Worm (Caenorhabditis elegans): ENCODE measurements around the gene zhp-4.

The zhp-4 gene

ce11 chrV:19120743-19121642 is 19.4 kb upstream of the zhp-4 start:
- TF ChIP-seq dao-5 (tag; optimal IDR thresholded peaks at IDR 0.05) (no peak), W03F9.2 (tag; optimal IDR thresholded peaks at IDR 0.05) (no peak), him-1 (tag; optimal IDR thresholded peaks at IDR 0.05) (no peak)

- TF ChIP-seq him-1 (tag; optimal IDR thresholded peaks at IDR 0.05) (no peak), dao-5 (tag; optimal IDR thresholded peaks at IDR 0.05) (no peak), W03F9.2 (tag; optimal IDR thresholded peaks at IDR 0.05) (no peak)
These were observed 17.7 kb upstream of the zhp-4 start, which contains the start of gene Y39B6A.13 for ce11 chrV:19119260-19119659. Gene Y39B6A.13 (minus strand): TSS chrV:19119425.

ce11 chrV:19118312-19118711 is 16.7 kb upstream of the zhp-4 start, which contains the start of gene pro-3:
Gene pro-3 (minus strand): TSS chrV:19118412.
- no peak for TF ChIP-seq him-1 (tag; optimal IDR thresholded peaks at IDR 0.05)
- TF ChIP-seq W03F9.2 (tag; optimal IDR thresholded peaks at IDR 0.05), result no peak
- no peak for TF ChIP-seq dao-5 (tag; optimal IDR thresholded peaks at IDR 0.05)

ce11 chrV:19116872-19117372 is 15.3 kb upstream of the zhp-4 start:
- TF ChIP-seq dao-5 (tag; optimal IDR thresholded peaks at IDR 0.05) (no peak), W03F9.2 (tag; optimal IDR thresholded peaks at IDR 0.05) (no peak), him-1 (tag; optimal IDR thresholded peaks at IDR 0.05) (no peak)

- no peak for TF ChIP-seq dao-5 (tag; optimal IDR thresholded peaks at IDR 0.05)
- no peak for TF ChIP-seq him-1 (tag; optimal IDR thresholded peaks at IDR 0.05)
- no peak for TF ChIP-seq W03F9.2 (tag; optimal IDR thresholded peaks at IDR 0.05)
These were observed 5.5 kb upstream of the zhp-4 start for ce11 chrV:19107065-19107464.

ce11 chrV:19099504-19099903 is 2.1 kb downstream of the zhp-4 start:
- TF ChIP-seq W03F9.2 (tag; optimal IDR thresholded peaks at IDR 0.05) (no peak), dao-5 (tag; optimal IDR thresholded peaks at IDR 0.05) (no peak), him-1 (tag; optimal IDR thresholded peaks at IDR 0.05) (no peak)

- TF ChIP-seq him-1 (tag; optimal IDR thresholded peaks at IDR 0.05) (no peak), W03F9.2 (tag; optimal IDR thresholded peaks at IDR 0.05) (no peak), dao-5 (tag; optimal IDR thresholded peaks at IDR 0.05) (no peak)
These were observed 10.7 kb downstream of the zhp-4 start for ce11 chrV:19090885-19091284.

ce11 chrV:19087426-19087825 is 14.2 kb downstream of the zhp-4 start, which contains the start of gene nhr-145:
Gene nhr-145 (plus strand): TSS chrV:19087723.
- TF ChIP-seq him-1 (tag; optimal IDR thresholded peaks at IDR 0.05) (no peak), dao-5 (tag; optimal IDR thresholded peaks at IDR 0.05) (no peak), W03F9.2 (tag; optimal IDR thresholded peaks at IDR 0.05) (no peak)

ce11 chrV:19083789-19084188 is 17.8 kb downstream of the zhp-4 start:
- no peak for TF ChIP-seq dao-5 (tag; optimal IDR thresholded peaks at IDR 0.05)
- no peak for TF ChIP-seq him-1 (tag; optimal IDR thresholded peaks at IDR 0.05)
- no peak for TF ChIP-seq W03F9.2 (tag; optimal IDR thresholded peaks at IDR 0.05)

- no peak for TF ChIP-seq W03F9.2 (tag; optimal IDR thresholded peaks at IDR 0.05)
- TF ChIP-seq him-1 (tag; optimal IDR thresholded peaks at IDR 0.05), result no peak
- TF ChIP-seq dao-5 (tag; optimal IDR thresholded peaks at IDR 0.05), result no peak
These were observed 19.0 kb downstream of the zhp-4 start, which contains the start of gene nhr-95 for ce11 chrV:19082541-19082940. Gene nhr-95 (minus strand): TSS chrV:19082641.

ce11 chrV:19076835-19077234 is 24.8 kb downstream of the zhp-4 start:
- TF ChIP-seq dao-5 (tag; optimal IDR thresholded peaks at IDR 0.05) (no peak), him-1 (tag; optimal IDR thresholded peaks at IDR 0.05) (no peak), W03F9.2 (tag; optimal IDR thresholded peaks at IDR 0.05) (no peak)

- TF ChIP-seq W03F9.2 (tag; optimal IDR thresholded peaks at IDR 0.05) (no peak), dao-5 (tag; optimal IDR thresholded peaks at IDR 0.05) (no peak), him-1 (tag; optimal IDR thresholded peaks at IDR 0.05) (no peak)
These were observed 28.4 kb downstream of the zhp-4 start for ce11 chrV:19073169-19073568.

- TF ChIP-seq dao-5 (tag; optimal IDR thresholded peaks at IDR 0.05) (no peak), W03F9.2 (tag; optimal IDR thresholded peaks at IDR 0.05) (no peak), him-1 (tag; optimal IDR thresholded peaks at IDR 0.05) (no peak)
These were observed 32.7 kb downstream of the zhp-4 start for ce11 chrV:19068888-19069287.

- TF ChIP-seq dao-5 (tag; optimal IDR thresholded peaks at IDR 0.05) (no peak), W03F9.2 (tag; optimal IDR thresholded peaks at IDR 0.05) (no peak), him-1 (tag; optimal IDR thresholded peaks at IDR 0.05) (no peak)
These were observed 38.3 kb downstream of the zhp-4 start for ce11 chrV:19063326-19063725.
